Fruit fly (Drosophila melanogaster): ENCODE measurements around the gene CG34012.
A peak's percentile ranks its signal among the peaks of the same experiment; 100 is the strongest.

CG34012 gene

dm6 chr3L:11120419-11120958 is 11.2 kb upstream of the CG34012 start, which contains the start of the genes FoxK and mRpL2:
TSS of gene FoxK (minus strand) at chr3L:11120783.
TSS of gene mRpL2 (plus strand) at chr3L:11120847.
- TF ChIP-seq CG15336 (GFP tag; IDR thresholded peaks at IDR 0.05) (peak; percentile 75), Hr4 (GFP tag; optimal IDR thresholded peaks at IDR 0.05) (peak; percentile 61), CG10669 (GFP tag; optimal IDR thresholded peaks at IDR 0.05) (peak; percentile 84), acj6 (GFP tag; optimal IDR thresholded peaks at IDR 0.05) (no peak), cyc (GFP tag; optimal IDR thresholded peaks at IDR 0.05) (no peak), CG4318 (GFP tag; optimal IDR thresholded peaks at IDR 0.05) (peak; percentile 11), Blimp-1 (GFP tag; optimal IDR thresholded peaks at IDR 0.05) (peak; percentile 23), Ets21C (GFP tag; optimal IDR thresholded peaks at IDR 0.05) (peak; percentile 22), Hr39 (GFP tag; optimal IDR thresholded peaks at IDR 0.05) (peak; percentile 12), esn (GFP tag; optimal IDR thresholded peaks at IDR 0.05) (peak; percentile 41), dac (GFP tag; optimal IDR thresholded peaks at IDR 0.05) (peak; percentile 43), CG8319 (GFP tag; optimal IDR thresholded peaks at IDR 0.05) (peak; percentile 26), CG16779 (tag; optimal IDR thresholded peaks at IDR 0.05) (peak; percentile 90), Sox15 (GFP tag; optimal IDR thresholded peaks at IDR 0.05) (no peak), CG9139 (GFP tag; optimal IDR thresholded peaks at IDR 0.05) (peak; percentile 94), spab (GFP tag; optimal IDR thresholded peaks at IDR 0.05) (peak; percentile 86), fd85E (GFP tag; optimal IDR thresholded peaks at IDR 0.05) (peak; percentile 42), CG6792 (GFP tag; optimal IDR thresholded peaks at IDR 0.05) (peak; percentile 37), pdm3 (GFP tag; optimal IDR thresholded peaks at IDR 0.05) (peak; percentile 71), CG6276 (GFP tag; optimal IDR thresholded peaks at IDR 0.05) (peak; percentile 94), Met (GFP tag; optimal IDR thresholded peaks at IDR 0.05) (peak; percentile 62), salr (GFP tag; optimal IDR thresholded peaks at IDR 0.05) (peak; percentile 54 to 90), Eip93F (GFP tag; optimal IDR thresholded peaks at IDR 0.05) (no peak), CG6854 (GFP tag; optimal IDR thresholded peaks at IDR 0.05) (peak; percentile 65), CG8119 (GFP tag; IDR thresholded peaks at IDR 0.05) (peak; percentile 92), Eip78C (GFP tag) (peak; percentile 90), vri (GFP tag; optimal IDR thresholded peaks at IDR 0.05) (peak; percentile 85), topi (GFP tag; optimal IDR thresholded peaks at IDR 0.05) (peak; percentile 42), OdsH (GFP tag; optimal IDR thresholded peaks at IDR 0.05) (peak; percentile 43), CG3032 (tag; optimal IDR thresholded peaks at IDR 0.05) (peak; percentile 77), CG1621 (tag; optimal IDR thresholded peaks at IDR 0.05) (peak; percentile 70), CG7368 (GFP tag; optimal IDR thresholded peaks at IDR 0.05) (peak; percentile 58), Smox (GFP tag; optimal IDR thresholded peaks at IDR 0.05) (peak; percentile 28), net (GFP tag; optimal IDR thresholded peaks at IDR 0.05) (peak; percentile 84), CG11902 (GFP tag; optimal IDR thresholded peaks at IDR 0.05) (no peak), CG6808 (GFP tag; optimal IDR thresholded peaks at IDR 0.05) (peak; percentile 96), dsx (GFP tag; optimal IDR thresholded peaks at IDR 0.05; ENCODE audit: poor library complexity, severe bottlenecking) (peak; percentile 77), Lpt (GFP tag; optimal IDR thresholded peaks at IDR 0.05) (peak; percentile 91), CG3919 (GFP tag; optimal IDR thresholded peaks at IDR 0.05) (peak; percentile 63), Eip75B (GFP tag; optimal IDR thresholded peaks at IDR 0.05) (peak; percentile 57), fd59A (GFP tag; optimal IDR thresholded peaks at IDR 0.05) (peak; percentile 61), CG6163 (GFP tag; IDR thresholded peaks at IDR 0.05) (peak; percentile 83), ss (GFP tag; optimal IDR thresholded peaks at IDR 0.05) (peak; percentile 96 to 97), CG11294 (GFP tag; IDR thresholded peaks at IDR 0.05) (no peak), achi (GFP tag; optimal IDR thresholded peaks at IDR 0.05) (peak; percentile 66), Gug (GFP tag; IDR thresholded peaks at IDR 0.05) (0 out of 2 replicates have a peak, but pooled peaks have one; percentile 9), fkh (GFP tag; optimal IDR thresholded peaks at IDR 0.05) (no peak), CG32006 (GFP tag; optimal IDR thresholded peaks at IDR 0.05) (peak; percentile 77), CG34406 (GFP tag; optimal IDR thresholded peaks at IDR 0.05) (peak; percentile 51), lz (GFP tag; optimal IDR thresholded peaks at IDR 0.05) (no peak), Sox14 (GFP tag; optimal IDR thresholded peaks at IDR 0.05) (peak; percentile 62)

Measured in whole organism, prepupa.